Fruit fly (Drosophila melanogaster) whole organism, pupa: ENCODE measurements around the gene CG42705.

Source experiments
- CG10348 ChIP-seq: fragments of 200-800 bp; sonication (Bioruptor generic); IDR thresholded peaks from 2 replicates; pipeline ENCODE4 v1.3.6; 2022; ENCODE audit warnings: missing biosample characterization, missing genetic modification characterization
- CG12605 ChIP-seq: fragments of 200-800 bp; sonication (Bioruptor generic); IDR thresholded peaks from 2 replicates; pipeline ENCODE4 v1.3.6; 2022; ENCODE audit warnings: missing biosample characterization, missing genetic modification characterization
- CG13204 ChIP-seq: fragments of 200-800 bp; sonication (Bioruptor generic); optimal IDR thresholded peaks from 2 replicates; lab custom pipeline; 2018; ENCODE audit warnings: missing biosample characterization, mild to moderate bottlenecking, missing genetic modification characterization, moderate library complexity
- CG14655 ChIP-seq: fragments of 200-800 bp; sonication (Bioruptor generic); optimal IDR thresholded peaks from 3 replicates; lab custom pipeline; 2017; ENCODE audit warnings: mild to moderate bottlenecking, missing biosample characterization, missing genetic modification reagents, missing genetic modification characterization
- CG15710 ChIP-seq: fragments of 200-800 bp; sonication (Bioruptor generic); optimal IDR thresholded peaks from 2 replicates; lab custom pipeline; 2018; ENCODE audit warnings: missing biosample characterization, mild to moderate bottlenecking, missing genetic modification characterization, moderate library complexity
- CG17806 ChIP-seq: fragments of 200-800 bp; sonication (Bioruptor generic); optimal IDR thresholded peaks from 2 replicates; lab custom pipeline; 2018; ENCODE audit warnings: missing biosample characterization, mild to moderate bottlenecking, missing genetic modification characterization, moderate library complexity
- CG32121 ChIP-seq: fragments of 200-800 bp; sonication (Bioruptor generic); IDR thresholded peaks from 2 replicates; pipeline ENCODE4 v1.3.6; 2022; ENCODE audit warnings: missing biosample characterization, missing genetic modification characterization
- CG34367 ChIP-seq: fragments of 200-800 bp; sonication (Bioruptor generic); optimal IDR thresholded peaks from 2 replicates; lab custom pipeline; 2018; ENCODE audit warnings: missing biosample characterization, mild to moderate bottlenecking, missing genetic modification characterization
- CG4496 ChIP-seq: fragments of 200-800 bp; sonication (Bioruptor generic); IDR thresholded peaks from 3 replicates; pipeline ENCODE4 v1.3.6; 2022; ENCODE audit warnings: missing biosample characterization, missing genetic modification characterization
- CG8159 ChIP-seq: fragments of 200-800 bp; sonication (Bioruptor generic); optimal IDR thresholded peaks from 3 replicates; lab custom pipeline; 2018; ENCODE audit warnings: missing biosample characterization, mild to moderate bottlenecking, missing genetic modification characterization, moderate library complexity
- CG8301 ChIP-seq: fragments of 200-800 bp; sonication (Bioruptor generic); optimal IDR thresholded peaks from 2 replicates; lab custom pipeline; 2018; ENCODE audit warnings: missing biosample characterization, mild to moderate bottlenecking, missing genetic modification characterization
- CG9948 ChIP-seq: fragments of 200-800 bp; sonication (Bioruptor generic); optimal IDR thresholded peaks from 2 replicates; lab custom pipeline; 2018; ENCODE audit warnings: missing biosample characterization, mild to moderate bottlenecking, missing genetic modification characterization, moderate library complexity
- D1 ChIP-seq: fragments of 200-800 bp; sonication (Bioruptor generic); optimal IDR thresholded peaks from 2 replicates; lab custom pipeline; 2018; ENCODE audit warnings: missing biosample characterization, mild to moderate bottlenecking, missing genetic modification characterization, moderate library complexity
- EcR ChIP-seq: fragments of 200-800 bp; sonication (Bioruptor generic); optimal IDR thresholded peaks from 3 replicates; lab custom pipeline; 2019; ENCODE audit warnings: missing biosample characterization, missing genetic modification characterization, mild to moderate bottlenecking, moderate library complexity, missing genetic modification reagents
- Ets98B ChIP-seq: fragments of 200-800 bp; sonication (Bioruptor generic); IDR thresholded peaks from 2 replicates; pipeline ENCODE4 v1.3.6; 2022; ENCODE audit warnings: missing biosample characterization, missing genetic modification characterization
- Pif1A ChIP-seq: fragments of 200-800 bp; sonication (Bioruptor generic); optimal IDR thresholded peaks from 3 replicates; lab custom pipeline; 2016; ENCODE audit warnings: missing biosample characterization, missing genetic modification characterization
- Pif1B ChIP-seq: fragments of 200-800 bp; sonication (Bioruptor generic); optimal IDR thresholded peaks from 3 replicates; lab custom pipeline; 2016; ENCODE audit warnings: missing biosample characterization, missing genetic modification characterization
- Snoo ChIP-seq: fragments of 200-800 bp; sonication (Bioruptor generic); optimal IDR thresholded peaks from 3 replicates; lab custom pipeline; 2017; ENCODE audit warnings: missing biosample characterization, mild to moderate bottlenecking, missing genetic modification characterization, inconsistent platforms
- fd96Ca ChIP-seq: fragments of 200-800 bp; sonication (Bioruptor generic); IDR thresholded peaks from 3 replicates; pipeline ENCODE4 v1.3.6; 2022; ENCODE audit warnings: missing biosample characterization, missing genetic modification characterization
- gl ChIP-seq: fragments of 200-800 bp; sonication (Bioruptor generic); optimal IDR thresholded peaks from 2 replicates; lab custom pipeline; 2018; ENCODE audit warnings: missing biosample characterization, mild to moderate bottlenecking, missing genetic modification characterization
- rn ChIP-seq: fragments of 200-800 bp; sonication (Bioruptor generic); IDR thresholded peaks from 2 replicates; pipeline ENCODE4 v1.3.6; 2022; ENCODE audit warnings: missing biosample characterization, missing genetic modification characterization

CG42705 gene

DNA sequence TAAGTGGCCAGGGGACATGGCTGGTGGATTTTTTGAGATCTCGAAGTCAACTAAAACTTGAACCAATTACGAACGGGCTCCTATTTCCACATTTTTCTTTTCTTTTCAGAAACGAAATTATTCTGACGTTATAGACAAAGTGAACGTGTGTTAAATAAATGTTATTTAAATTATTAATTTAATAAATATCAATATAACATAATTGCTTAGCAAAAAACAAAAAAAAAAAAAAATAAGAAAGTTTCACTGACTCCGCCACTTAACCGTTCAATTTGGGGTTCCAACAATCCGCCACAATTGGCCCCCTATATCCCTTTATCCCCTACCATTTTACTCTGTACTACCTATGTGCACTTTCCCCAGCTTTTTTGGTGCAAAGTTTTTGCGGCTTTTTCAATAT lies 30.8 kb upstream of the CG42705 start, which contains the start of gene CG42781:
TSS of gene CG42781 (minus strand) at position 101 of the 400 bp plus-strand sequence.
- TF ChIP-seq CG8159 (tag; lab: Kevin White, UChicago) (no peak), CG34367 (tag; lab: Kevin White, UChicago) (no peak), Snoo (tag; lab: Kevin White, UChicago) (no peak), Pif1A (GFP tag; lab: Kevin White, UChicago) (no peak), CG10348 (GFP tag; lab: Robert Waterston, UW) (no peak), CG17806 (tag; lab: Kevin White, UChicago) (no peak), CG4496 (no peak), CG32121 (no peak)

DNA sequence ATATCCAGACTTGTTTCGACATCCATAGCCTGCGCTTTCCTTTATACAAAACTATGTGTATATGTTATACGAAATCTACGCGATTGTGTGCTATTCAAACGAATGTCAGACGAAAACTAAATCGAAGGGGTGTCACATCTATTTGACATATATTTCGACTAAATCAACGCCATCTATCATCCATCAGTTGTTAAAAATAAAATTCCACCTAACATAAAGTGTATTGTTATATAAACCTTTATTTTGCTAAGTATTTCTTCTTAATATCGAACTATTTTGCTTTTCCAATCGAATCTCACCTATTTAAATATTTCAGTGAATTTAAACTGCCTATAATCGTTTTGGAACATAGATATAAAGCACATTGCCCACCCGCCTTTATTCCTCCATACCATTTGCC lies 10.6 kb upstream of the CG42705 start, which contains the start of gene CG15035:
TSS of gene CG15035 (minus strand) at position 101 of the 400 bp plus-strand sequence.
- no peak for TF ChIP-seq Pif1B (GFP tag; lab: Kevin White, UChicago)
- no peak for TF ChIP-seq fd96Ca (GFP tag; lab: Robert Waterston, UW)
- TF ChIP-seq CG10348 (GFP tag; lab: Robert Waterston, UW) = no peak
- TF ChIP-seq CG32121 = no peak
- no peak for TF ChIP-seq CG8159 (tag; lab: Kevin White, UChicago)
- no peak for TF ChIP-seq Pif1A (GFP tag; lab: Kevin White, UChicago)

DNA sequence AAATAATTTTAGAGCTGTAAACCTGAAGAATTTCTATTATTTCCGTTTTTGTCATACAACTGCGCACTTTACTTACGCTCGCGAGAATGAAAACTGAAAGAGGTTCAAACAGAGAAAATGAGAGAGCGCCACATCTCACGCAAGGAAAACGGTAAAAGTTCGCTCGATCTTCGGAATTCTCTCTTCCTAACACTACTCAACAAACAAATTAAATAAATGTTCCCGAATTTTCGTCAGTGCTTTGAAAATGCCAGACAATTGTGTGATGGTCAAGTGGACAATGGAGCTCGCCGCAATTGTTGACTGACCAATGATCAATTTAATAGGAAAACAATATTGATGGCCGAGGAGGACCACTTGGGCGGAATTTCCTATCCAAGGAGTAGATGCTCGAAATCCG lies 8.0 kb upstream of the CG42705 start, which contains the start of gene CG1677:
TSS of gene CG1677 (minus strand) at position 101 of the 400 bp plus-strand sequence.
- TF ChIP-seq CG32121 = no peak
- no peak for TF ChIP-seq CG12605 (GFP tag; lab: Robert Waterston, UW)
- no peak for TF ChIP-seq CG9948
- TF ChIP-seq Ets98B = no peak
- no peak for TF ChIP-seq Pif1B (GFP tag; lab: Kevin White, UChicago)
- no peak for TF ChIP-seq CG14655 (GFP tag; lab: Kevin White, UChicago)
- no peak for TF ChIP-seq rn (GFP tag; lab: Robert Waterston, UW)
- no peak for TF ChIP-seq Pif1A (GFP tag; lab: Kevin White, UChicago)
- TF ChIP-seq CG13204 (GFP tag; lab: Kevin White, UChicago) = no peak
- no peak for TF ChIP-seq EcR (GFP tag; lab: Kevin White, UChicago)
- TF ChIP-seq gl = no peak
- TF ChIP-seq CG8159 (tag; lab: Kevin White, UChicago) = no peak
- no peak for TF ChIP-seq CG8301 (tag; lab: Kevin White, UChicago)
- TF ChIP-seq, all 21 proteins: peak for 0

DNA sequence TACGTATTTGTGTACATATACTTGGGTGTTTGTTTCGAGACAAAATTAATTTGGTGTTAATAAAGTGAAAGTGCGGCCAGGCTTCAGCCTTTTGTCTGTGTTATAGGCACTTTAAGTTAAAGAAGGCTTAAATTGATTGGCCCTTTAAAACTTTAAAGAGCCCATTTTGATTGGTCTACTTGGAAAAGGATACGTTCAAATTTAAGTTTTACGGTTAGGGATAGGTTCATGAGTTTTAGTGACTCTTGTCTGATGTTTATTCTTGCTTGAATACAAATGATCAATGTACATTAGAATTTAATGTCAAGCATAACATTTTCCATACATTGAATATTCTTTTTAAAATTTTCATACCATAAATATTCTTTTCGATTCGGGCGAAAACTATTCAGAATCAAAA lies 6.8 kb upstream of the CG42705 start, which contains the start of gene CG32727:
TSS of gene CG32727 (plus strand) at position 301 of the 400 bp plus-strand sequence.
- TF ChIP-seq CG8159 (tag; lab: Kevin White, UChicago) (no peak), CG9948 (no peak), CG17806 (tag; lab: Kevin White, UChicago) (no peak), Pif1A (GFP tag; lab: Kevin White, UChicago) (no peak), EcR (GFP tag; lab: Kevin White, UChicago) (no peak)

DNA sequence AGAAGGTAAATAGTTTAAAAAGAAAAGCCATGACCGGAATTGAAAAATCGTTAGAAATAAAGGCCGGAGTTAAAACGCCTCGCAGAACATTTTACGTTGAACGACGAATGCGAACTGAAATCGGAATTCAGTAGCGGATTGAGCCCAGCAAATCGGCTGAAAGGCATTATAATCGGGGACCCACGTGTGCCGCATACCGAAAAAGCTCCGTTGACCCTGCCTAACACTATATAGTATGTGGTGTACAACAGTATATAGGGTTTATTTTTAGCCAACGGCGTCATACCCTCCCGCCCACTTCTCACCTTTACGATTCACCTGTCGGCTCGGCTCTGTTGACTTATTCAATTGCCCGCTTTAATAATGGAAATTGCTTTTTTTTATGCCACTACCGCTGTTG lies 1.9 kb upstream of the CG42705 start, which contains the start of gene CG42246:
TSS of gene CG42246 (minus strand) at position 101 of the 400 bp plus-strand sequence.
- no peak for TF ChIP-seq Pif1B (GFP tag; lab: Kevin White, UChicago)
- no peak for TF ChIP-seq EcR (GFP tag; lab: Kevin White, UChicago)
- TF ChIP-seq CG10348 (GFP tag; lab: Robert Waterston, UW) = no peak
- no peak for TF ChIP-seq CG9948
- no peak for TF ChIP-seq CG32121
- no peak for TF ChIP-seq Pif1A (GFP tag; lab: Kevin White, UChicago)
- TF ChIP-seq CG34367 (tag; lab: Kevin White, UChicago) = no peak

DNA sequence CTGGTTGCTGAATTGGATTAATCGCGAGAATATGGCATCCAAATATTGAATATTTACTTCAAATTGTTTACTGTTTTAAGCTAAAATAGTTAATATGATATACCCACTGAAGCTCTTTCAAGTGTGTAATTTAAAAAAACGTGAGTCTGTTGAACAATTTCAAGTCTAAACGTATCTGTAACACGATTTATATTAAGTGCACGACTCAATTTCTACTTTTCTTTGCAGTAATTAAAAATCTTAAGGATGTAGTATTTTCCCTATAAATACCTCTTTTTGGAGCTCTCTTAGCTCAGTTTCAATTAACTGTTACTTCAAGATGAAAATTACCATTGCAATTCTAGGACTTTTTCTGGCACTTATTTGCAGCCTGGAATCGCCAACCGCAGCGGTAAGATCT lies 1.3 kb upstream of the CG42705 start, which contains the start of gene CG42704:
TSS of gene CG42704 (plus strand) at position 301 of the 400 bp plus-strand sequence.
- TF ChIP-seq CG14655 (GFP tag; lab: Kevin White, UChicago) (no peak), gl (no peak), CG9948 (no peak), CG13204 (GFP tag; lab: Kevin White, UChicago) (no peak), CG34367 (tag; lab: Kevin White, UChicago) (no peak), EcR (GFP tag; lab: Kevin White, UChicago) (no peak), fd96Ca (GFP tag; lab: Robert Waterston, UW) (no peak), Pif1B (GFP tag; lab: Kevin White, UChicago) (no peak), CG32121 (no peak), CG4496 (no peak), CG8301 (tag; lab: Kevin White, UChicago) (no peak), Pif1A (GFP tag; lab: Kevin White, UChicago) (no peak), CG15710 (no peak), D1 (no peak), Snoo (tag; lab: Kevin White, UChicago) (no peak), rn (GFP tag; lab: Robert Waterston, UW) (no peak), CG12605 (GFP tag; lab: Robert Waterston, UW) (no peak), CG8159 (tag; lab: Kevin White, UChicago) (no peak), CG17806 (tag; lab: Kevin White, UChicago) (no peak)

DNA sequence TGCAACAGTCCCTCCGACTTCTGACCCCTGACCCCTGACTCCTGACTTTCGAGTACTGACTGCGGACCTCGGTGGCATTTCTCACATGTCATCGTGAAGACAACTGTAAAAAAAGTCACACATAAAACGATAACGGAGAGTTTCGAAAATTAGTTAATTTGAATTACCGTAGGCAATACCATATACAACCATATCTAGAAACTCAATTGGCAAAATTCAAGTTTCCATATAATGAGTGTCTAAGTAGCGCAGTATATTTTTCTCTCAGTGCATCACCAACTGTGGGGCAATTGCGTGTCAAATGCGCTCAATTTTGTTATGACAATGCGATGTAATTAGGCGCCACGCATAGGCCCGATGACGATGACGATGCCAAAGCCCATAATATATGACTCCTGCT lies 1.4 kb downstream of the CG42705 start:
- no peak for TF ChIP-seq CG9948
- TF ChIP-seq rn (GFP tag; lab: Robert Waterston, UW) = no peak
- TF ChIP-seq Snoo (tag; lab: Kevin White, UChicago) = no peak
- no peak for TF ChIP-seq Pif1B (GFP tag; lab: Kevin White, UChicago)
- TF ChIP-seq CG17806 (tag; lab: Kevin White, UChicago) = no peak
